Fruit fly (Drosophila melanogaster): ENCODE results near the gene bon.

The bon gene

dm6 chr3R:20597407-20598325, 4.7 kb downstream of the bon start:
- TF ChIP-seq CG7045 (GFP tag; optimal IDR thresholded peaks at IDR 0.05) (no peak), toe (GFP tag; optimal IDR thresholded peaks at IDR 0.05) (no peak), CG1620 (GFP tag; optimal IDR thresholded peaks at IDR 0.05) (no peak), CG7101 (tag; optimal IDR thresholded peaks at IDR 0.05) (no peak)

DNA sequence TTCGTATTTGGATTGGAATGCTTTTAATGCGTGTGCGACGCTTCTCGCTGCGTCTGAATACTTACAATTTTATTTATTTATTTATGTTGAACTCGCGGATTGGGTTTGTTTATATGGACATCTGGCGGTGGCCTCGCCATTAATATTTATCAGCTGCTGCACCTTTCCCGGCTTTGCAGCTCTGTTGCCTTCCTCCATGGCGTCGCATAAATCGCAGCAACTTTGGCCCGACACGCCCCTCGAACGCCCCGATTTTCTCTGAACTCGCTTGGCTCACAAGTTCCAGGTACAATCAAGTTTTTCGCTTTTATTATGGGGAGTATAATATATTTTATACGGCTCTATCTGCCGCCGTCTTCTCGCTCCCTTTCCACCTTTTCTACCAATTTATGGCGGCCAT, 7.2 kb downstream of the bon start:
- TF ChIP-seq CG14711 (tag; optimal IDR thresholded peaks at IDR 0.05) (no peak), CG11617 (GFP tag; optimal IDR thresholded peaks at IDR 0.05) (no peak), toe (GFP tag; optimal IDR thresholded peaks at IDR 0.05) (no peak), CG5204 (GFP tag; optimal IDR thresholded peaks at IDR 0.05) (no peak), bab1 (GFP tag; optimal IDR thresholded peaks at IDR 0.05) (no peak), CG12768 (GFP tag; optimal IDR thresholded peaks at IDR 0.05) (no peak), kay (GFP tag; ENCODE audit: borderline replicate concordance) (no peak), Mnt (GFP tag; optimal IDR thresholded peaks at IDR 0.05) (no peak), tj (GFP tag; optimal IDR thresholded peaks at IDR 0.05) (no peak), ovo (GFP tag; optimal IDR thresholded peaks at IDR 0.05) (no peak), Clk (GFP tag; optimal IDR thresholded peaks at IDR 0.05) (no peak), Hr96 (GFP tag; optimal IDR thresholded peaks at IDR 0.05) (no peak), cic (GFP tag; optimal IDR thresholded peaks at IDR 0.05) (no peak), CG7101 (tag; optimal IDR thresholded peaks at IDR 0.05) (no peak), CG33017 (tag; optimal IDR thresholded peaks at IDR 0.05) (no peak), CG1620 (GFP tag; optimal IDR thresholded peaks at IDR 0.05) (no peak), Crg-1 (GFP tag; optimal IDR thresholded peaks at IDR 0.05) (no peak), cnc (optimal IDR thresholded peaks at IDR 0.05) (no peak)

DNA sequence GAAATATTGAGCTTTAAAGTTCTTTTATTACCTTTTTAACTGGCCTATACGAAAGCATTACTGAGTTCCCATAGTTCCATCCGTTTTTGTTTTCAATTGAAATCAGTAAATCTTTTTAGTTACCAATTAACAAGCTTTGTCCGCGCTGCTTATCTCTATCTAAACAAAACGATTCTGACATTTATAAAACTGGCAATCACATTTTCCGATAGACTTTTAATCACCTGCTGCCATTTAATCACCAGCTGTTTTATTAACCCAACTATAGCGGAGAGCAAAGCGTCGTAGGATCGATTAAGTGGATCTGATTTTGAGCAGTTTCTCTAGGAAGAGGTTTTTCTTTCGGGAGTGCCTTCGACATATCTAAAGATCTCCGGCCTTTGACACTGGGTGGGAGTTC, 9.7 kb downstream of the bon start:
- TF ChIP-seq CG11617 (GFP tag; optimal IDR thresholded peaks at IDR 0.05) (no peak), kay (GFP tag; ENCODE audit: borderline replicate concordance) (peak; percentile 32), toe (GFP tag; optimal IDR thresholded peaks at IDR 0.05) (no peak), CG14711 (tag; optimal IDR thresholded peaks at IDR 0.05) (no peak)

- TF ChIP-seq CG33017 (tag; optimal IDR thresholded peaks at IDR 0.05) = no peak
- no peak for TF ChIP-seq CG1620 (GFP tag; optimal IDR thresholded peaks at IDR 0.05)
- TF ChIP-seq pad (GFP tag; optimal IDR thresholded peaks at IDR 0.05) = no peak
- no peak for TF ChIP-seq CG7101 (tag; optimal IDR thresholded peaks at IDR 0.05)
- no peak for TF ChIP-seq CG12768 (GFP tag; optimal IDR thresholded peaks at IDR 0.05)
- TF ChIP-seq bab1 (GFP tag; optimal IDR thresholded peaks at IDR 0.05) = no peak
- TF ChIP-seq Clk (GFP tag; optimal IDR thresholded peaks at IDR 0.05) = no peak
- TF ChIP-seq Mnt (GFP tag; optimal IDR thresholded peaks at IDR 0.05) = no peak
- no peak for TF ChIP-seq ovo (GFP tag; optimal IDR thresholded peaks at IDR 0.05)
- no peak for TF ChIP-seq kay (GFP tag; ENCODE audit: borderline replicate concordance)
- TF ChIP-seq Crg-1 (GFP tag; optimal IDR thresholded peaks at IDR 0.05) = no peak
- TF ChIP-seq tj (GFP tag; optimal IDR thresholded peaks at IDR 0.05) = no peak
- TF ChIP-seq cnc (optimal IDR thresholded peaks at IDR 0.05) = no peak
- no peak for TF ChIP-seq CG7045 (GFP tag; optimal IDR thresholded peaks at IDR 0.05)
- no peak for TF ChIP-seq Hr96 (GFP tag; optimal IDR thresholded peaks at IDR 0.05)
- no peak for TF ChIP-seq CG11617 (GFP tag; optimal IDR thresholded peaks at IDR 0.05)
- no peak for TF ChIP-seq CG5204 (GFP tag; optimal IDR thresholded peaks at IDR 0.05)
These were observed 11.1 kb downstream of the bon start for dm6 chr3R:20604078-20604477.

DNA sequence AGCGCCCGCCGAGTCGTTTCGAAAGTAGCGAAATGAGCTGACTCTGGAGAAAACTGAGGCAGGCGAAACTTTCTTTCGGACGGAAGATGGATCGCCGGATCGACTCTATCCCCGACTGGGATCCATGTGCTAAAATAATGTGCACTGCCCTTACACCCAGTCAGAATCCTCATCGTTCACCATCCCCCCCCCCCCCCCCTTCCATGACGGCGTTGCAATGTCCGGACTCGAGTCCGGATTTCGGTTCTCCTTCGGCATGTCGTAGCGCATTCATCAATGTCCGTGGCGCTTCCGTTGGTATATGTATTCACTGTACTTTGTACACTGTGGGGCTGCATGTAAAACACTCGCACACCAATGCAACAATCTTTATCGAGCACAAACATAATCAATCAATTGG, 12.1 kb downstream of the bon start:
- no peak for TF ChIP-seq Crg-1 (GFP tag; optimal IDR thresholded peaks at IDR 0.05)
- TF ChIP-seq bab1 (GFP tag; optimal IDR thresholded peaks at IDR 0.05) = no peak
- no peak for TF ChIP-seq CG7045 (GFP tag; optimal IDR thresholded peaks at IDR 0.05)
- no peak for TF ChIP-seq CG1620 (GFP tag; optimal IDR thresholded peaks at IDR 0.05)
- no peak for TF ChIP-seq kay (GFP tag; ENCODE audit: borderline replicate concordance)
- no peak for TF ChIP-seq CG33017 (tag; optimal IDR thresholded peaks at IDR 0.05)

DNA sequence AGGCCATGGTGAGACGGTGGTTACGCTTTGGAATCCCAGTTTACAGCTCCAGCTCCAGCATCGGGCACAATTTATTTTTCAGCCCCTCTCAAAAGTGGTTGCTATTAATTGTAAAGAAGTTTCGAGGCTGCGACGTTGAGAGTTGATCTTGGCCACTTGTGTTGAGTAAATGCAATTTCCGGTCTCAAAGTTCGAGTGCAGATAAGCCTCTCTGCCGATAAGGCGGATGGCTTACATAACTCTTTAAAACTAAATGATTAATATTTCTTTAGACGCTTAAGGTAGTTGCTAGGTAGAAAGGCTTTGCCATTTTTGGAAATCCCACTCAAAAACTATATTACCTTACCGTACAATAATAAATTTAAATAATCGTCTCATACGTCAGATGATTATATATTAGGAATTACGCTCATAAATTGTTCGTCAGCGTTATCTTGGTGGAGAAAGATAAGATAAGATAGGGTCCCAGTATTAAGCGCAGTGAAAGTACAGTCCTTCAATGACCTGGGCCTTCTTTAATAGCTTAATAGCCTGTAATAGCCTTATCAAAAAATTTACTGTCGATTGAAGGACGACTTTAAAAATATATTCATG, 12.7 kb downstream of the bon start:
- TF ChIP-seq kay (GFP tag; ENCODE audit: borderline replicate concordance) = peak; percentile 78
- TF ChIP-seq CG14711 (tag; optimal IDR thresholded peaks at IDR 0.05) = no peak
- TF ChIP-seq CG5204 (GFP tag; optimal IDR thresholded peaks at IDR 0.05) = peak; percentile 32
- TF ChIP-seq Clk (GFP tag; optimal IDR thresholded peaks at IDR 0.05) = no peak
- no peak for TF ChIP-seq CG7101 (tag; optimal IDR thresholded peaks at IDR 0.05)
- no peak for TF ChIP-seq Hr96 (GFP tag; optimal IDR thresholded peaks at IDR 0.05)
- TF ChIP-seq CG33017 (tag; optimal IDR thresholded peaks at IDR 0.05) = peak; percentile 25

DNA sequence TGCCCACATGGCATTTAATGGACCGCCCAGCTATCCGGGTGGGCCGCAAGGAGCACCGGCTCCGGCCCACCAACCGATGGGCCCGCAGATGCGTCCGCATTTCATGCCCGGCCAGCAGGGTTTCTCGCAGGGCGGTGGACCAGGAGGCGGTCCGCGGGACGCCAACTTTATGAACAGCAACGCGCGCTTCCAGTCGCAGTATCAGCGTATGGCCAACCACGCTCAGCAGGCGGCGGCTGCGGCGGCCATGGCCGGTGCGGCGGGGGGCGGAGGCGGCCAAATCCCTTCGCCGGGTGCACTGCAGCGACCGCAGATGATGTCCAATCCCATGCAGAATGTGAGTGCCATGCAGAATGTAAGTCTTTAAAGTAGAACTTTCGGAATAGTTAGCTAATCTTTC, 15.3 kb downstream of the bon start:
- no peak for TF ChIP-seq bab1 (GFP tag; optimal IDR thresholded peaks at IDR 0.05)
- TF ChIP-seq kay (GFP tag; ENCODE audit: borderline replicate concordance) = no peak
- no peak for TF ChIP-seq CG7101 (tag; optimal IDR thresholded peaks at IDR 0.05)

Measured in whole organism, adult.